Worm (Caenorhabditis elegans) whole organism, midembryonic: ENCODE results near the gene clc-1.

Experiments used
- T22C8.4 ChIP-seq: fragments of 200-800 bp; sonication (Bioruptor generic); IDR thresholded peaks from 2 replicates; pipeline ENCODE4 v1.3.6; 2022; ENCODE audit warnings: missing genetic modification characterization, missing compliant biosample characterization
- cog-1 ChIP-seq: sonication (generic microtip); optimal IDR thresholded peaks from 2 replicates; lab custom pipeline; 2016; ENCODE audit warnings: missing genetic modification characterization, missing compliant biosample characterization
- flt-1 ChIP-seq: fragments of 200-800 bp; sonication (Bioruptor generic); IDR thresholded peaks from 2 replicates; pipeline ENCODE4 v1.3.6; 2022; ENCODE audit warnings: missing genetic modification characterization, missing compliant biosample characterization
- klf-2 ChIP-seq: fragments of 200-800 bp; sonication (Bioruptor generic); conservative IDR thresholded peaks from 2 replicates; pipeline ENCODE4 v1.3.6; 2022; ENCODE audit warnings: missing genetic modification reagents, missing genetic modification characterization, missing compliant biosample characterization
- med-1 ChIP-seq: sonication (generic microtip); optimal IDR thresholded peaks from 2 replicates; lab custom pipeline; 2017; ENCODE audit warnings: missing genetic modification characterization, mild to moderate bottlenecking, missing compliant biosample characterization, antibody characterized with exemption, missing genetic modification reagents; ENCODE audit not compliant: insufficient read depth
- ref-1 ChIP-seq: fragments of 200-800 bp; sonication (Bioruptor generic); conservative IDR thresholded peaks from 2 replicates; pipeline ENCODE4 v1.3.6; 2022; ENCODE audit warnings: missing genetic modification reagents, missing genetic modification characterization, missing compliant biosample characterization
- tab-1 ChIP-seq: fragments of 200-800 bp; sonication (Bioruptor generic); IDR thresholded peaks from 2 replicates; pipeline ENCODE4 v1.3.6; 2022; ENCODE audit warnings: missing genetic modification characterization, missing compliant biosample characterization
- ztf-23 ChIP-seq: fragments of 200-800 bp; sonication (Bioruptor generic); IDR thresholded peaks from 2 replicates; pipeline ENCODE4 v1.3.6; 2022; ENCODE audit warnings: missing genetic modification reagents, missing genetic modification characterization, missing compliant biosample characterization
- ztf-29 ChIP-seq: fragments of 200-800 bp; sonication (Bioruptor generic); IDR thresholded peaks from 2 replicates; pipeline ENCODE4 v1.3.6; 2022; ENCODE audit warnings: missing genetic modification reagents, missing genetic modification characterization, missing compliant biosample characterization

Gene clc-1

ce11 chrX:11085162-11085561, 37.9 kb downstream of the clc-1 start, which contains the start of gene W04G3.7:
Gene W04G3.7 (minus strand): TSS chrX:11085262.
- no peak for TF ChIP-seq flt-1 (GFP tag; lab: Robert Waterston, UW)
- TF ChIP-seq ztf-23: no peak
- TF ChIP-seq tab-1 (GFP tag; lab: Robert Waterston, UW): no peak
- no peak for TF ChIP-seq ref-1 (GFP tag; lab: Robert Waterston, UW)

DNA sequence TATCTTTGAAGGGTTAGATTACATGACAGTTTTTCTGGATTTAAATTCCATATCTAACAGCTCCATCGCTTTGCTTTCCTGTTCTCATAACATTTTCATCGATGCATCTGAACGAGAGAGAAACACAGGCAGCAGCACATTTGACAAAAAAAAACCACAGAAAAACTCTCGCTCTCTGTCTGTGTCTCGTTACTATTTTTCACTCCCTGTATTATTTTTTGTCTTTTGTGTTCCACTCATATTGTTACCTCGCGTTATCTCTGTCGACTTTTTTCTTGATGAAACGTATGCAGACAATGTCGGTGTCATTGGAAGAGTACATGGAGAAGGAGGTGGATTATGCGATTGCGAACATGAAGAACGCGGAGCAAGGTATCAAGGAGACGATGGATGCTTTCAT, 41.7 kb downstream of the clc-1 start, which contains the start of gene W04G3.11:
TSS of gene W04G3.11 (plus strand) at position 244 of the 400 bp plus-strand sequence.
- TF ChIP-seq ztf-23 (no peak), cog-1 (tag; lab: Kevin White, UChicago) (no peak), flt-1 (GFP tag; lab: Robert Waterston, UW) (no peak), klf-2 (no peak), T22C8.4 (GFP tag; lab: Robert Waterston, UW) (no peak), med-1 (GFP tag; lab: Kevin White, UChicago) (no peak), ztf-29 (no peak), tab-1 (GFP tag; lab: Robert Waterston, UW) (no peak), ref-1 (GFP tag; lab: Robert Waterston, UW) (no peak)

DNA sequence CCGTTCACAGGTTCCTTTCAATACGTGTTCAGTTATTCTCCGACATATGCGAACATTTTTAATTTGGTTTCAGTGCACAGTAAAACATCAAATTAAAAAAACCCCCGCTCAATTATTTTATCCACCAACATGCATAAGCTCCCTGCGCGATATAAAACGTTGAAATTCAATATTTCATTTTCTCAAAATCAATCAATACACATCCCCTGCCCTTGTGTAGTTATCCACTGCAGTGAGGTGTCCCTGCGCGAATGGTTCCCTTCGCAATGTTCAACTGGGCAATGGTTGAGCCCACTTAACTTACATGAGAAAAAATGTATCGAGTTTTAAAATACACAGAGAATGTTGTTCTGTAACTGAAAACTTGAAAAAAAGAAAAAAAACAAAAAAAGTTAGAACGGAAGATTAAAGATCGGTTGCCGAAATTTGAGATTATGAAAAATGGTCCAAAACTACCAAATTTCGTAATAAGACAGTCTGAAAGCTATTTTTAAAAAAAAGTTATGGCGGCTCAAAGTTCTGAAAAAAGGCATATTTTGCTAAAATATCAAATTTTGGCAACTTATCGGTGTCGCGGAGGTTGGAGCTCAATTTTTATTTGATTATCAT, 46.8 kb downstream of the clc-1 start:
- TF ChIP-seq cog-1 (tag; lab: Kevin White, UChicago) (peak; percentile 98), med-1 (GFP tag; lab: Kevin White, UChicago) (peak; percentile 76), tab-1 (GFP tag; lab: Robert Waterston, UW) (no peak; the same call in none of the 2 replicates), klf-2 (peak; percentile 85), ztf-23 (peak; percentile 93), T22C8.4 (GFP tag; lab: Robert Waterston, UW) (peak; percentile 100), ref-1 (GFP tag; lab: Robert Waterston, UW) (no peak), flt-1 (GFP tag; lab: Robert Waterston, UW) (peak; percentile 90), ztf-29 (peak; percentile 69)

DNA sequence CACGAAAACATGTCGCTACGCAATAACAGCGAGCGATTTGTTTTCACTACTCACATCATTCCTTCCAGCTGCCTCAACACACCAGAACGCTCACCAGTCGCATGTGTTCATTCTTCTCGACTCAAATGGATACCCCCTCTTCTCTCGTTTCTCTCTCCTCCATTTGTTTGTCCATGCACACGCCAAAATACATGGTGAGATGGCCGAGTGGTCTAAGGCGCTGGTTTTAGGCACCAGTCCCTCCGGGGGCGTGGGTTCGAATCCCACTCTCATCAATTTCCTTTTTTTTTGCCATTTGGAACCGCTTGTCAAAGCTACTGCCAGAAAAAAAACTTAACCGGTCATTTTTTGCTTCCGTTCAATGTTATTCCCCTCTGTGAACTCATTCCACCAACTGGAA, 48.2 kb downstream of the clc-1 start:
- TF ChIP-seq T22C8.4 (GFP tag; lab: Robert Waterston, UW): peak; percentile 86
- peak; percentile 94 for TF ChIP-seq flt-1 (GFP tag; lab: Robert Waterston, UW)
- TF ChIP-seq med-1 (GFP tag; lab: Kevin White, UChicago): peak; percentile 35
- TF ChIP-seq ref-1 (GFP tag; lab: Robert Waterston, UW): peak; percentile 85
- peak; percentile 79 for TF ChIP-seq ztf-29
- TF ChIP-seq tab-1 (GFP tag; lab: Robert Waterston, UW): peak; percentile 90
- peak; percentile 86 for TF ChIP-seq ztf-23
- peak; percentile 83 for TF ChIP-seq cog-1 (tag; lab: Kevin White, UChicago)
- TF ChIP-seq klf-2: peak; percentile 82

DNA sequence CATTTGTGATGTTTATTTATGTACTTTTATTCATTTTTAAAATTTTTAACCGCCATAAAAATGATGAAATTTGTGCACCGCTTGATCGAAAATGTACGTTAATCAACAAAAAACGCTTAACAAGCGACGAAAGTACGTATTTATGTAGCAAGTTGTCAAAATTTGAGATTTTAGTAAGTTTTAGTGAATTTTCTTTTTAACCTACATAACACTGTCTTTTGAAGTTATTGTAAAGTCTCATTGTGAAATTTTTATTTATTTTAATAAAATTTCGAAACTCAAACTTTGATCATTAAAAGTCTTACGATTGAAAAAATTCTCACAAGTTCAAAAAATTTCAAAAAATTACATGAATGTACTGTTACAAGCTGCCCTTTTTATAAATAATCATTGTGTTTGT, 50.1 kb downstream of the clc-1 start:
- TF ChIP-seq ref-1 (GFP tag; lab: Robert Waterston, UW) (no peak), cog-1 (tag; lab: Kevin White, UChicago) (no peak), ztf-29 (no peak), flt-1 (GFP tag; lab: Robert Waterston, UW) (no peak), T22C8.4 (GFP tag; lab: Robert Waterston, UW) (no peak), ztf-23 (no peak), klf-2 (no peak), tab-1 (GFP tag; lab: Robert Waterston, UW) (no peak), med-1 (GFP tag; lab: Kevin White, UChicago) (no peak)

DNA sequence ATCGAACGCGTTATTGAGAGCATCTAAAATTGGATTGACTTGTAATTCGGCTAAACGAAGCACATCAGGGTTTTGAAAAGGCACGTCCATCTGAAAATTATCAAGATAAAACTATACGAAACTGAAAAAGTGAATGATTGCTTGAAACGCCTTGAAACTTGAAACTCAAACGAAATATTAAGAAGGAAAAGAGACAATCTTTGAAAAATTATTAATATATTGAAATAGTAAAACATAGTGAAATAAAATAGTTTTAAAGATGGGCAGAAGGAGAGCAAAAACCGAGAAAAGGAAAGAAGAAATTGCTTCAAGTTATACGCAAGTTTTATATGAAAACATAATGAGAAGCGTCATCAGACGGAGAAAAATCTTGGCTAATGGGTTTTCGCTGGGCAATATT, 50.8 kb downstream of the clc-1 start, which contains the start of gene W02H3.3:
TSS of gene W02H3.3 (minus strand) at position 101 of the 400 bp plus-strand sequence.
- TF ChIP-seq ztf-29 (no peak), flt-1 (GFP tag; lab: Robert Waterston, UW) (no peak)
